Worm (Caenorhabditis elegans) whole organism, late embryonic: ENCODE data around the gene mrp-3.

Experiments
- dve-1 ChIP-seq: sonication (generic microtip); optimal IDR thresholded peaks from 2 replicates; lab custom pipeline; 2017; ENCODE audit warnings: antibody characterized with exemption, mild to moderate bottlenecking, missing genetic modification characterization, missing compliant biosample characterization
- ref-2 ChIP-seq: sonication (generic microtip); optimal IDR thresholded peaks from 2 replicates; lab custom pipeline; 2016; ENCODE audit warnings: missing genetic modification characterization, missing compliant biosample characterization

DNA sequence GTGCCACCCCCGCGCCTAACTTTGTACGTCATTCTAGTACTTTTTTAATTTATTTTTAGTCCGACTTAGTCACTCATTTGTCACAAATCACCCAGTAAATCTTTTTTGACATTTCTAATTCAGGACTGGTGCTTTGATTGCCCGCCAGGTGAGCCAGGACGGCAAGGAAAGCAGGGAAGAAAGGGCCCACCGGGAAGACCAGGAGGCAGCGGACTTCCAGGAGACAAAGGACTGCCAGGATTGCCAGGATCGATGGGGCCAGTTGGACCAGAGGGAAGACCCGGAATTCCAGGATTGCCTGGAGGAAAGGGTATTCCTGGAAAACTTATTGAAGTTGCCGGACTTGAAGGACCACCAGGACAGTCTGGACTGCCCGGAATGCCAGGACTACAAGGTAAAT is 14.0 kb upstream of the mrp-3 start:
- TF ChIP-seq ref-2 (tag; lab: Kevin White, UChicago), result no peak
- no peak for TF ChIP-seq dve-1 (tag; lab: Kevin White, UChicago)
